Worm (Caenorhabditis elegans) whole organism, midembryonic: ENCODE measurements around the gene cox-6A.

ENCODE experiments used
- T22C8.4 ChIP-seq: fragments of 200-800 bp; sonication (Bioruptor generic); IDR thresholded peaks from 2 replicates; pipeline ENCODE4 v1.3.6; 2022; ENCODE audit warnings: missing genetic modification characterization, missing compliant biosample characterization
- cog-1 ChIP-seq: sonication (generic microtip); optimal IDR thresholded peaks from 2 replicates; lab custom pipeline; 2016; ENCODE audit warnings: missing genetic modification characterization, missing compliant biosample characterization
- flt-1 ChIP-seq: fragments of 200-800 bp; sonication (Bioruptor generic); IDR thresholded peaks from 2 replicates; pipeline ENCODE4 v1.3.6; 2022; ENCODE audit warnings: missing genetic modification characterization, missing compliant biosample characterization
- klf-2 ChIP-seq: fragments of 200-800 bp; sonication (Bioruptor generic); conservative IDR thresholded peaks from 2 replicates; pipeline ENCODE4 v1.3.6; 2022; ENCODE audit warnings: missing genetic modification reagents, missing genetic modification characterization, missing compliant biosample characterization
- med-1 ChIP-seq: sonication (generic microtip); optimal IDR thresholded peaks from 2 replicates; lab custom pipeline; 2017; ENCODE audit warnings: missing genetic modification characterization, mild to moderate bottlenecking, missing compliant biosample characterization, antibody characterized with exemption, missing genetic modification reagents; ENCODE audit not compliant: insufficient read depth
- ref-1 ChIP-seq: fragments of 200-800 bp; sonication (Bioruptor generic); conservative IDR thresholded peaks from 2 replicates; pipeline ENCODE4 v1.3.6; 2022; ENCODE audit warnings: missing genetic modification reagents, missing genetic modification characterization, missing compliant biosample characterization
- tab-1 ChIP-seq: fragments of 200-800 bp; sonication (Bioruptor generic); IDR thresholded peaks from 2 replicates; pipeline ENCODE4 v1.3.6; 2022; ENCODE audit warnings: missing genetic modification characterization, missing compliant biosample characterization
- ztf-23 ChIP-seq: fragments of 200-800 bp; sonication (Bioruptor generic); IDR thresholded peaks from 2 replicates; pipeline ENCODE4 v1.3.6; 2022; ENCODE audit warnings: missing genetic modification reagents, missing genetic modification characterization, missing compliant biosample characterization
- ztf-29 ChIP-seq: fragments of 200-800 bp; sonication (Bioruptor generic); IDR thresholded peaks from 2 replicates; pipeline ENCODE4 v1.3.6; 2022; ENCODE audit warnings: missing genetic modification reagents, missing genetic modification characterization, missing compliant biosample characterization

cox-6A gene

ce11 chrIII:5089489-5089888 is 8.0 kb downstream of the cox-6A start:
- no peak for TF ChIP-seq ztf-29
- TF ChIP-seq flt-1 = no peak
- TF ChIP-seq T22C8.4 (GFP tag; lab: Robert Waterston, UW) = no peak
- TF ChIP-seq ztf-23 = no peak
- TF ChIP-seq med-1 (GFP tag; lab: Kevin White, UChicago) = no peak
- no peak for TF ChIP-seq cog-1 (tag; lab: Kevin White, UChicago)
- TF ChIP-seq klf-2 (GFP tag; lab: Robert Waterston, UW) = no peak
- no peak for TF ChIP-seq tab-1 (GFP tag; lab: Robert Waterston, UW)
- no peak for TF ChIP-seq ref-1 (GFP tag; lab: Robert Waterston, UW)

- TF ChIP-seq tab-1 (GFP tag; lab: Robert Waterston, UW) = no peak
- no peak for TF ChIP-seq cog-1 (tag; lab: Kevin White, UChicago)
- no peak for TF ChIP-seq ref-1 (GFP tag; lab: Robert Waterston, UW)
- no peak for TF ChIP-seq T22C8.4 (GFP tag; lab: Robert Waterston, UW)
- TF ChIP-seq ztf-29 = no peak
- no peak for TF ChIP-seq ztf-23
- no peak for TF ChIP-seq flt-1
- TF ChIP-seq klf-2 (GFP tag; lab: Robert Waterston, UW) = no peak
Observed at ce11 chrIII:5092345-5092744, 10.8 kb downstream of the cox-6A start.

- TF ChIP-seq med-1 (GFP tag; lab: Kevin White, UChicago) (no peak), cog-1 (tag; lab: Kevin White, UChicago) (no peak), ztf-23 (no peak), flt-1 (no peak), ref-1 (GFP tag; lab: Robert Waterston, UW) (no peak), tab-1 (GFP tag; lab: Robert Waterston, UW) (no peak), ztf-29 (no peak), klf-2 (GFP tag; lab: Robert Waterston, UW) (no peak), T22C8.4 (GFP tag; lab: Robert Waterston, UW) (no peak)
Observed at ce11 chrIII:5094506-5094905, 13.0 kb downstream of the cox-6A start, which contains the start of gene F54D8.10. TSS of gene F54D8.10 (plus strand) at chrIII:5094806.

- TF ChIP-seq med-1 (GFP tag; lab: Kevin White, UChicago) (no peak), klf-2 (GFP tag; lab: Robert Waterston, UW) (no peak), T22C8.4 (GFP tag; lab: Robert Waterston, UW) (no peak), flt-1 (no peak), cog-1 (tag; lab: Kevin White, UChicago) (no peak), ztf-23 (no peak), ref-1 (GFP tag; lab: Robert Waterston, UW) (no peak), tab-1 (GFP tag; lab: Robert Waterston, UW) (no peak), ztf-29 (no peak)
Observed at ce11 chrIII:5096741-5097140, 15.2 kb downstream of the cox-6A start.

ce11 chrIII:5098740-5099276 is 17.3 kb downstream of the cox-6A start:
- TF ChIP-seq ref-1 (GFP tag; lab: Robert Waterston, UW) (no peak), T22C8.4 (GFP tag; lab: Robert Waterston, UW) (no peak), ztf-29 (no peak)

- TF ChIP-seq ztf-23 (no peak), tab-1 (GFP tag; lab: Robert Waterston, UW) (no peak), med-1 (GFP tag; lab: Kevin White, UChicago) (no peak), cog-1 (tag; lab: Kevin White, UChicago) (no peak)
Observed at ce11 chrIII:5099500-5099899, 18.0 kb downstream of the cox-6A start.

- TF ChIP-seq klf-2 (GFP tag; lab: Robert Waterston, UW) (no peak), ztf-23 (no peak), cog-1 (tag; lab: Kevin White, UChicago) (no peak), med-1 (GFP tag; lab: Kevin White, UChicago) (no peak), ref-1 (GFP tag; lab: Robert Waterston, UW) (no peak), flt-1 (no peak), tab-1 (GFP tag; lab: Robert Waterston, UW) (no peak), ztf-29 (no peak), T22C8.4 (GFP tag; lab: Robert Waterston, UW) (no peak)
Observed at ce11 chrIII:5102616-5103015, 21.1 kb downstream of the cox-6A start, which contains the start of gene F54D8.6. TSS of gene F54D8.6 (plus strand) at chrIII:5102985.

ce11 chrIII:5105485-5105884 is 24.0 kb downstream of the cox-6A start:
- TF ChIP-seq ref-1 (GFP tag; lab: Robert Waterston, UW) (no peak), tab-1 (GFP tag; lab: Robert Waterston, UW) (no peak), cog-1 (tag; lab: Kevin White, UChicago) (no peak), T22C8.4 (GFP tag; lab: Robert Waterston, UW) (no peak), med-1 (GFP tag; lab: Kevin White, UChicago) (no peak), ztf-29 (no peak), klf-2 (GFP tag; lab: Robert Waterston, UW) (no peak), ztf-23 (no peak), flt-1 (no peak)

ce11 chrIII:5106893-5107471 is 25.5 kb downstream of the cox-6A start, which contains the start of gene dpy-17:
TSS of gene dpy-17 (plus strand) at chrIII:5107330.
- TF ChIP-seq ref-1 (GFP tag; lab: Robert Waterston, UW) (no peak), med-1 (GFP tag; lab: Kevin White, UChicago) (no peak), ztf-29 (no peak), flt-1 (no peak), tab-1 (GFP tag; lab: Robert Waterston, UW) (no peak), ztf-23 (no peak), cog-1 (tag; lab: Kevin White, UChicago) (no peak), T22C8.4 (GFP tag; lab: Robert Waterston, UW) (no peak), klf-2 (GFP tag; lab: Robert Waterston, UW) (no peak)
